Worm (Caenorhabditis elegans) whole organism, late embryonic: ENCODE results near the gene ttr-53.

ENCODE experiments used
- F13H6.1 ChIP-seq: sonication (generic microtip); optimal IDR thresholded peaks from 2 replicates; lab custom pipeline; 2016; ENCODE audit warnings: missing genetic modification characterization, missing compliant biosample characterization
- ceh-18 ChIP-seq: sonication (generic microtip); optimal IDR thresholded peaks from 2 replicates; lab custom pipeline; 2016; ENCODE audit warnings: missing genetic modification characterization, missing compliant biosample characterization
- ceh-19 ChIP-seq: fragments of 200-800 bp; sonication (Bioruptor generic); optimal IDR thresholded peaks from 2 replicates; lab custom pipeline; 2018; ENCODE audit warnings: mild to moderate bottlenecking, missing genetic modification characterization, missing compliant biosample characterization
- ceh-2 ChIP-seq: sonication (generic microtip); optimal IDR thresholded peaks from 2 replicates; lab custom pipeline; 2016; ENCODE audit warnings: missing genotype, missing genetic modification characterization, missing compliant biosample characterization
- ceh-31 ChIP-seq: sonication (generic microtip); optimal IDR thresholded peaks from 2 replicates; lab custom pipeline; 2016; ENCODE audit warnings: missing genetic modification characterization, missing compliant biosample characterization
- ceh-34 ChIP-seq: sonication (generic microtip); optimal IDR thresholded peaks from 2 replicates; lab custom pipeline; 2016; ENCODE audit warnings: mild to moderate bottlenecking, missing genetic modification characterization, missing compliant biosample characterization
- ceh-48 ChIP-seq: sonication (generic microtip); optimal IDR thresholded peaks from 2 replicates; lab custom pipeline; 2016; ENCODE audit warnings: missing genetic modification characterization, inconsistent platforms, missing compliant biosample characterization
- dve-1 ChIP-seq: sonication (generic microtip); optimal IDR thresholded peaks from 2 replicates; lab custom pipeline; 2017; ENCODE audit warnings: antibody characterized with exemption, mild to moderate bottlenecking, missing genetic modification characterization, missing compliant biosample characterization
- elt-2 ChIP-seq: sonication (generic microtip); optimal IDR thresholded peaks from 2 replicates; lab custom pipeline; 2016; ENCODE audit warnings: missing genetic modification reagents, missing genetic modification characterization, missing compliant biosample characterization
- ets-4 ChIP-seq: sonication (generic microtip); optimal IDR thresholded peaks from 2 replicates; lab custom pipeline; 2016; ENCODE audit warnings: missing genetic modification characterization, missing compliant biosample characterization
- hlh-13 ChIP-seq: fragments of 200-800 bp; sonication (Bioruptor generic); optimal IDR thresholded peaks from 2 replicates; lab custom pipeline; 2018; ENCODE audit warnings: mild to moderate bottlenecking, missing genetic modification characterization, missing compliant biosample characterization
- hlh-15 ChIP-seq: sonication (generic microtip); optimal IDR thresholded peaks from 2 replicates; lab custom pipeline; 2016; ENCODE audit warnings: missing genetic modification characterization, missing compliant biosample characterization
- lim-6 ChIP-seq: sonication (generic microtip); optimal IDR thresholded peaks from 2 replicates; lab custom pipeline; 2016; ENCODE audit warnings: missing genetic modification characterization, missing compliant biosample characterization
- lin-11 ChIP-seq: fragments of 200-800 bp; sonication (Bioruptor generic); optimal IDR thresholded peaks from 2 replicates; lab custom pipeline; 2018; ENCODE audit warnings: mild to moderate bottlenecking, missing genetic modification characterization, missing compliant biosample characterization
- nfya-1 ChIP-seq: sonication (generic microtip); optimal IDR thresholded peaks from 2 replicates; lab custom pipeline; 2017; ENCODE audit warnings: missing genetic modification characterization, mild to moderate bottlenecking, missing compliant biosample characterization, antibody characterized with exemption, moderate library complexity
- nhr-232 ChIP-seq: sonication (generic microtip); optimal IDR thresholded peaks from 2 replicates; lab custom pipeline; 2016; ENCODE audit warnings: missing genetic modification characterization, missing compliant biosample characterization
- npax-4 ChIP-seq: sonication (generic microtip); optimal IDR thresholded peaks from 2 replicates; lab custom pipeline; 2016; ENCODE audit warnings: missing genetic modification characterization, missing compliant biosample characterization
- odd-2 ChIP-seq: sonication (generic microtip); optimal IDR thresholded peaks from 2 replicates; lab custom pipeline; 2017; ENCODE audit warnings: antibody characterized with exemption, mild to moderate bottlenecking, missing genetic modification characterization, missing compliant biosample characterization
- pat-9 ChIP-seq: fragments of 200-800 bp; sonication (Bioruptor generic); optimal IDR thresholded peaks from 2 replicates; lab custom pipeline; 2018; ENCODE audit warnings: mild to moderate bottlenecking, missing genetic modification characterization, moderate library complexity, missing compliant biosample characterization
- pha-4 ChIP-seq: fragments of 150-350 bp; optimal IDR thresholded peaks from 2 replicates; lab custom pipeline; 2018; ENCODE audit warnings: missing biosample characterization, missing genetic modification reagents, missing genetic modification characterization
- pqm-1 ChIP-seq: sonication (generic microtip); optimal IDR thresholded peaks from 2 replicates; lab custom pipeline; 2016; ENCODE audit warnings: missing genetic modification characterization, missing compliant biosample characterization
- pros-1 ChIP-seq: fragments of 150-350 bp; optimal IDR thresholded peaks from 2 replicates; lab custom pipeline; 2014; ENCODE audit warnings: missing biosample characterization, missing genetic modification reagents, missing genetic modification characterization
- ref-2 ChIP-seq: sonication (generic microtip); optimal IDR thresholded peaks from 2 replicates; lab custom pipeline; 2016; ENCODE audit warnings: missing genetic modification characterization, missing compliant biosample characterization
- sdc-2 ChIP-seq: sonication (generic microtip); optimal IDR thresholded peaks from 2 replicates; lab custom pipeline; 2016; ENCODE audit warnings: missing genotype, missing genetic modification characterization, missing compliant biosample characterization
- sox-2 ChIP-seq: fragments of 200-800 bp; sonication (Bioruptor generic); IDR thresholded peaks from 2 replicates; pipeline ENCODE4 v1.3.6; 2022; ENCODE audit warnings: missing genetic modification reagents, missing genetic modification characterization, missing compliant biosample characterization
- sox-4 ChIP-seq: sonication (generic microtip); optimal IDR thresholded peaks from 2 replicates; lab custom pipeline; 2017; ENCODE audit warnings: mild to moderate bottlenecking, missing genetic modification characterization, inconsistent platforms, missing compliant biosample characterization
- syd-9 ChIP-seq: sonication (generic microtip); optimal IDR thresholded peaks from 2 replicates; lab custom pipeline; 2016; ENCODE audit warnings: mild to moderate bottlenecking, missing genetic modification characterization, moderate library complexity, missing compliant biosample characterization
- tbx-2 ChIP-seq: sonication (generic microtip); optimal IDR thresholded peaks from 2 replicates; lab custom pipeline; 2016; ENCODE audit warnings: missing genetic modification characterization, missing compliant biosample characterization
- ttx-3 ChIP-seq: sonication (generic microtip); optimal IDR thresholded peaks from 2 replicates; lab custom pipeline; 2016; ENCODE audit warnings: missing genetic modification reagents, missing genetic modification characterization, missing compliant biosample characterization
- unc-3 ChIP-seq, 2 experiments: fragments of 200-800 bp in 1 of 2; sonication (Bioruptor generic) in 1 of 2; sonication (generic microtip) in 1 of 2; conservative IDR thresholded peaks in 1 of 2; optimal IDR thresholded peaks in 1 of 2; 2 replicates each; pipeline versions ENCODE4 v1.3.6 to Lab custom; 2016 to 2022; ENCODE audit warnings: missing compliant biosample characterization in 2 of 2, missing genetic modification characterization in 2 of 2, missing genetic modification reagents in 1 of 2
- unc-42 ChIP-seq: sonication (generic microtip); optimal IDR thresholded peaks from 2 replicates; lab custom pipeline; 2016; ENCODE audit warnings: missing genotype, missing genetic modification characterization, missing compliant biosample characterization
- ztf-16 ChIP-seq: sonication (generic microtip); optimal IDR thresholded peaks from 2 replicates; lab custom pipeline; 2017; ENCODE audit warnings: missing genetic modification characterization, missing compliant biosample characterization

The ttr-53 gene

DNA sequence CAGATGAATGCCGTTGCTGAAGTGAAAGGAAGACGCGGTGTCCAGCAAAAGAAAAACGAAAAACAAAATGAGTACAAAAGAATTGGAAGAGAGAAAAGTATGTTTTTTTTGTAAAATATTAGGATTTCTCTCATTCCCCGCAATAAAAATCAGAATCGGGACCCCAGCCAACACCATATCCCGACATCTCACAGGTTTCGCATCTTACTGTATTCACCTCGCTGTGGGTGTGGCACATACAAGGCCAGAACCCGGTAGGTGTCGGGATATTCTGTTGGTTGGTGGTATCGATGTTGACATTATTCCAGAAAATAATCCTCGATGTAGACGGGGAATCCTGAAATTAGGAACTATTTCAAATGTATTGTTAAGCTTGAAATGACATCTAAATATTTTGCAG, 41.1 kb upstream of the ttr-53 start:
- TF ChIP-seq sdc-2 (tag; lab: Kevin White, UChicago) (no peak), ceh-48 (tag; lab: Kevin White, UChicago) (no peak), pha-4 (no peak), ceh-34 (tag; lab: Kevin White, UChicago) (no peak), sox-4 (tag; lab: Kevin White, UChicago) (no peak), tbx-2 (tag; lab: Kevin White, UChicago) (no peak), nhr-232 (tag; lab: Kevin White, UChicago) (no peak), ceh-2 (no peak), pat-9 (tag; lab: Kevin White, UChicago) (no peak), ets-4 (no peak), lim-6 (no peak), sox-2 (GFP tag; lab: Robert Waterston, UW) (no peak), ceh-18 (tag; lab: Kevin White, UChicago) (no peak), elt-2 (tag; lab: Kevin White, UChicago) (no peak)

ce11 chrIV:10122205-10122604, 35.6 kb upstream of the ttr-53 start, which contains the start of gene irld-21:
irld-21 (minus strand) TSS chrIV:10122305.
- TF ChIP-seq odd-2 (no peak), hlh-15 (tag; lab: Kevin White, UChicago) (no peak), pros-1 (no peak), ceh-19 (GFP tag; lab: Kevin White, UChicago) (no peak)

- TF ChIP-seq sdc-2 (tag; lab: Kevin White, UChicago) (no peak), ets-4 (no peak)
Observed at ce11 chrIV:10126544-10126943, 31.3 kb upstream of the ttr-53 start, which contains the start of gene ctf-18. ctf-18 (minus strand) TSS chrIV:10126644.

- no peak for TF ChIP-seq ztf-16
- no peak for TF ChIP-seq unc-3 (GFP tag; conservative IDR thresholded peaks at IDR 0.05; lab: Robert Waterston, UW)
- TF ChIP-seq unc-3 (tag; optimal IDR thresholded peaks at IDR 0.05; lab: Kevin White, UChicago): no peak
- no peak for TF ChIP-seq tbx-2 (tag; lab: Kevin White, UChicago)
- no peak for TF ChIP-seq lin-11 (tag; lab: Kevin White, UChicago)
- no peak for TF ChIP-seq hlh-13 (GFP tag; lab: Kevin White, UChicago)
- TF ChIP-seq unc-42 (tag; lab: Kevin White, UChicago): no peak
- no peak for TF ChIP-seq F13H6.1 (tag; lab: Kevin White, UChicago)
- no peak for TF ChIP-seq pqm-1 (tag; lab: Kevin White, UChicago)
- no peak for TF ChIP-seq syd-9 (tag; lab: Kevin White, UChicago)
- no peak for TF ChIP-seq npax-4 (tag; lab: Kevin White, UChicago)
Observed at ce11 chrIV:10128446-10128845, 29.4 kb upstream of the ttr-53 start.

DNA sequence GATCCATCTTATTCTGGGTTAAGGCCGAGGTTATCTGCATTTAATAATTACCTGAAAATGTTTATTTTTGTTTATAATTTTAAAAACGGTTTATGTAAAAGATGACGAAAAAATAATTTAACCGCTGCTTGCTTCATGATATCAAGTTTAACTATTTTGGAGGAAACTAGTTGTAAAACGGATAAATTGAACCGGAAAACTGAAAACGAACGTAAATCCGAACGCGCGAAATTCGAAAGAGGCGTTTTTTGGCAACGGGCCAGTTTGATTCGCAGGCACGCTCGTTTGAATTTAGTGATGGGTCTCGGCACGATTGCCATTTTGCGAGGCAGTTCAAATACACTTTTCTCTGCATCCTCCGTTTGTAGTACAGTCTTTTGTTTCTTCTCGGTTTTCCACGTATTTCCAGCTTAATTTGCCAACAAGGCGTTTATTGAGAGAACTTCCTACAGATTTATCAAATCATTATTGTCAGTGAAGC, 28.9 kb upstream of the ttr-53 start, which contains the start of the genes gtbp-1 and K08F4.3:
TSS of gene gtbp-1 (minus strand) at position 51 of the 481 bp plus-strand sequence.
TSS of gene K08F4.3 (plus strand) at position 352 of the 481 bp plus-strand sequence.
- TF ChIP-seq ceh-31 (tag; lab: Kevin White, UChicago) (peak; percentile 63), tbx-2 (tag; lab: Kevin White, UChicago) (peak; percentile 15), elt-2 (tag; lab: Kevin White, UChicago) (peak; percentile 17), syd-9 (tag; lab: Kevin White, UChicago) (no peak), ttx-3 (tag; lab: Kevin White, UChicago) (no peak), ref-2 (tag; lab: Kevin White, UChicago) (peak; percentile 39), nfya-1 (tag; lab: Kevin White, UChicago) (peak; percentile 57), dve-1 (tag; lab: Kevin White, UChicago) (peak; percentile 35)
